Fruit fly (Drosophila melanogaster) whole organism, embryonic: ENCODE data around the gene PGRP-SD.
A peak's percentile ranks its signal among the peaks of the same experiment; 100 is the strongest.

Source experiments
- Adf1 ChIP-seq: fragments of 200-800 bp; sonication (Bioruptor generic); IDR thresholded peaks from 2 replicates; pipeline ENCODE4 v1.3.6; 2022; ENCODE audit warnings: missing biosample characterization, missing genetic modification characterization
- CG10274 ChIP-seq: fragments of 200-800 bp; sonication (Bioruptor generic); optimal IDR thresholded peaks from 3 replicates; lab custom pipeline; 2017; ENCODE audit warnings: missing biosample characterization, mild to moderate bottlenecking, missing genetic modification characterization
- CG12219 ChIP-seq: fragments of 200-800 bp; sonication (Bioruptor generic); optimal IDR thresholded peaks from 3 replicates; lab custom pipeline; 2018; ENCODE audit warnings: missing biosample characterization, mild to moderate bottlenecking, missing genetic modification characterization
- CG12659 ChIP-seq: fragments of 200-800 bp; sonication (Bioruptor generic); optimal IDR thresholded peaks from 3 replicates; lab custom pipeline; 2017; ENCODE audit warnings: mild to moderate bottlenecking, missing biosample characterization, missing genetic modification reagents, missing genetic modification characterization
- CG15073 ChIP-seq: fragments of 200-800 bp; sonication (Bioruptor generic); optimal IDR thresholded peaks from 2 replicates; lab custom pipeline; 2016; ENCODE audit warnings: missing biosample characterization, missing genetic modification characterization
- CG15696 ChIP-seq: fragments of 200-800 bp; sonication (Bioruptor generic); optimal IDR thresholded peaks from 2 replicates; lab custom pipeline; 2019; ENCODE audit warnings: missing biosample characterization, mild to moderate bottlenecking, missing genetic modification characterization, moderate library complexity
- CG16815 ChIP-seq: fragments of 200-800 bp; sonication (Bioruptor generic); optimal IDR thresholded peaks from 3 replicates; lab custom pipeline; 2017; ENCODE audit warnings: missing biosample characterization, mild to moderate bottlenecking, missing genetic modification characterization
- CG18262 ChIP-seq: fragments of 200-800 bp; optimal IDR thresholded peaks from 3 replicates; lab custom pipeline; 2019; ENCODE audit warnings: missing biosample characterization, mild to moderate bottlenecking, missing genetic modification characterization, moderate library complexity
- CG2202 ChIP-seq: fragments of 200-800 bp; sonication (Bioruptor generic); optimal IDR thresholded peaks from 2 replicates; lab custom pipeline; 2018; ENCODE audit warnings: missing biosample characterization, mild to moderate bottlenecking, missing genetic modification characterization
- CG30431 ChIP-seq: fragments of 200-800 bp; sonication (Bioruptor generic); optimal IDR thresholded peaks from 2 replicates; lab custom pipeline; 2017; ENCODE audit warnings: missing biosample characterization, missing genetic modification characterization
- CG6175 ChIP-seq: fragments of 200-800 bp; sonication (Bioruptor generic); IDR thresholded peaks from 3 replicates; pipeline ENCODE4 v1.3.6; 2022; ENCODE audit warnings: missing biosample characterization, missing genetic modification characterization
- CG6272 ChIP-seq: fragments of 200-800 bp; sonication (Bioruptor generic); IDR thresholded peaks from 2 replicates; pipeline ENCODE4 v1.3.6; 2022; ENCODE audit warnings: missing biosample characterization, missing genetic modification characterization
- CG7372 ChIP-seq: fragments of 200-800 bp; sonication (Bioruptor generic); IDR thresholded peaks from 2 replicates; pipeline ENCODE4 v1.3.6; 2022; ENCODE audit warnings: missing biosample characterization, missing genetic modification characterization
- CG7839 ChIP-seq: fragments of 200-800 bp; sonication (Bioruptor generic); optimal IDR thresholded peaks from 3 replicates; lab custom pipeline; 2018; ENCODE audit warnings: missing biosample characterization, mild to moderate bottlenecking, missing genetic modification characterization, moderate library complexity
- CG8089 ChIP-seq: fragments of 200-800 bp; sonication (Bioruptor generic); optimal IDR thresholded peaks from 3 replicates; lab custom pipeline; 2016; ENCODE audit warnings: missing biosample characterization, missing genetic modification characterization
- CG8924 ChIP-seq: fragments of 200-800 bp; optimal IDR thresholded peaks from 3 replicates; lab custom pipeline; 2019; ENCODE audit warnings: missing biosample characterization, mild to moderate bottlenecking, missing genetic modification characterization, moderate library complexity
- CoRest ChIP-seq: fragments of 200-800 bp; sonication (Bioruptor generic); optimal IDR thresholded peaks from 3 replicates; lab custom pipeline; 2018; ENCODE audit warnings: missing biosample characterization, mild to moderate bottlenecking, missing genetic modification characterization, moderate library complexity
- Fer3 ChIP-seq: fragments of 200-800 bp; sonication (Bioruptor generic); optimal IDR thresholded peaks from 2 replicates; lab custom pipeline; 2018; ENCODE audit warnings: missing biosample characterization, mild to moderate bottlenecking, missing genetic modification characterization, moderate library complexity
- HLHmδ ChIP-seq: fragments of 200-800 bp; sonication (Bioruptor generic); optimal IDR thresholded peaks from 2 replicates; lab custom pipeline; 2018; ENCODE audit warnings: missing biosample characterization, mild to moderate bottlenecking, missing genetic modification characterization, moderate library complexity
- Hr51 ChIP-seq, 2 experiments: fragments of 200-800 bp; sonication (Bioruptor generic); optimal IDR thresholded peaks; 2 replicates in 1 of 2; 3 replicates in 1 of 2; lab custom pipeline; 2016 to 2018; ENCODE audit warnings: missing biosample characterization in 2 of 2, missing genetic modification characterization in 2 of 2, mild to moderate bottlenecking in 1 of 2, moderate library complexity in 1 of 2
- Hsf ChIP-seq: fragments of 200-800 bp; sonication (Bioruptor generic); optimal IDR thresholded peaks from 3 replicates; lab custom pipeline; 2016; ENCODE audit warnings: missing biosample characterization, missing genetic modification characterization
- Med ChIP-seq: fragments of 200-800 bp; sonication (Bioruptor generic); peaks from one replicate; lab custom pipeline; 2016; ENCODE audit warnings: missing biosample characterization, missing genetic modification characterization, mild to moderate bottlenecking, inconsistent platforms, moderate library complexity
- NC2β ChIP-seq: fragments of 200-800 bp; sonication (Bioruptor generic); optimal IDR thresholded peaks from 2 replicates; lab custom pipeline; 2016; ENCODE audit warnings: missing biosample characterization, missing genetic modification characterization
- Nf-YB ChIP-seq: fragments of 200-800 bp; sonication (Bioruptor generic); optimal IDR thresholded peaks from 3 replicates; lab custom pipeline; 2019; ENCODE audit warnings: missing biosample characterization, mild to moderate bottlenecking, missing genetic modification characterization, moderate library complexity
- Pdp1 ChIP-seq, 2 experiments: fragments of 200-800 bp; sonication (Bioruptor generic); optimal IDR thresholded peaks; 3 replicates each; lab custom pipeline; 2016; ENCODE audit warnings: missing biosample characterization in 2 of 2, missing genetic modification characterization in 2 of 2, mild to moderate bottlenecking in 1 of 2, moderate library complexity in 1 of 2
- TFAM ChIP-seq: fragments of 200-800 bp; sonication (Bioruptor generic); optimal IDR thresholded peaks from 2 replicates; lab custom pipeline; 2017; ENCODE audit warnings: missing biosample characterization, missing genetic modification characterization, inconsistent platforms
- Taf1 ChIP-seq: fragments of 200-800 bp; sonication (Bioruptor generic); IDR thresholded peaks from 2 replicates; pipeline ENCODE4 v1.3.6; 2022; ENCODE audit warnings: missing biosample characterization, missing genetic modification characterization
- Xbp1 ChIP-seq: fragments of 200-800 bp; sonication (Bioruptor generic); optimal IDR thresholded peaks from 3 replicates; lab custom pipeline; 2016; ENCODE audit warnings: missing biosample characterization, mild to moderate bottlenecking, missing genetic modification characterization
- bab2 ChIP-seq: fragments of 200-800 bp; sonication (Bioruptor generic); optimal IDR thresholded peaks from 2 replicates; lab custom pipeline; 2016; ENCODE audit warnings: missing biosample characterization, missing genetic modification characterization
- chif ChIP-seq, 2 experiments: fragments of 200-800 bp; sonication (Bioruptor generic); optimal IDR thresholded peaks; 3 replicates each; lab custom pipeline; 2016; ENCODE audit warnings: missing biosample characterization in 2 of 2, missing genetic modification characterization in 2 of 2
- danr ChIP-seq: fragments of 200-800 bp; sonication (Bioruptor generic); IDR thresholded peaks from 2 replicates; pipeline ENCODE4 v1.3.6; 2022; ENCODE audit warnings: missing biosample characterization, missing genetic modification characterization
- gce ChIP-seq: fragments of 200-800 bp; sonication (Bioruptor generic); IDR thresholded peaks from 3 replicates; pipeline ENCODE4 v1.3.6; 2022; ENCODE audit warnings: missing biosample characterization, missing genetic modification characterization
- grau ChIP-seq: fragments of 200-800 bp; optimal IDR thresholded peaks from 3 replicates; lab custom pipeline; 2019; ENCODE audit warnings: missing biosample characterization, mild to moderate bottlenecking, missing genetic modification characterization, moderate library complexity
- hkb ChIP-seq, 2 experiments: fragments of 200-800 bp in 1 of 2; fragments of >200 bp in 1 of 2; sonication (Bioruptor generic) in 1 of 2; IDR thresholded peaks in 1 of 2; optimal IDR thresholded peaks in 1 of 2; 2 replicates each; pipeline versions ENCODE4 v1.3.6 to Lab custom; 2017 to 2022; ENCODE audit warnings: missing biosample characterization in 1 of 2, missing genetic modification characterization in 1 of 2
- lab ChIP-seq: fragments of 200-800 bp; sonication (Bioruptor generic); optimal IDR thresholded peaks from 3 replicates; lab custom pipeline; 2017; ENCODE audit warnings: missing biosample characterization, missing genetic modification characterization, mild to moderate bottlenecking, moderate library complexity, missing genetic modification reagents
- lbe ChIP-seq: fragments of 200-800 bp; sonication (Bioruptor generic); optimal IDR thresholded peaks from 2 replicates; lab custom pipeline; 2016; ENCODE audit warnings: missing biosample characterization, mild to moderate bottlenecking, missing genetic modification characterization
- lilli ChIP-seq: fragments of 200-800 bp; sonication (Bioruptor generic); optimal IDR thresholded peaks from 3 replicates; lab custom pipeline; 2016; ENCODE audit warnings: missing biosample characterization, missing genetic modification characterization
- lov ChIP-seq, 2 experiments: fragments of 200-800 bp in 1 of 2; fragments of >200 bp in 1 of 2; sonication (Bioruptor generic) in 1 of 2; IDR thresholded peaks in 1 of 2; optimal IDR thresholded peaks in 1 of 2; 2 replicates in 1 of 2; 3 replicates in 1 of 2; pipeline versions ENCODE4 v1.3.6 to Lab custom; 2017 to 2022; ENCODE audit warnings: missing biosample characterization in 1 of 2, missing genetic modification characterization in 1 of 2
- phol ChIP-seq: fragments of 200-800 bp; sonication (Bioruptor generic); optimal IDR thresholded peaks from 3 replicates; lab custom pipeline; 2018; ENCODE audit warnings: missing biosample characterization, mild to moderate bottlenecking, missing genetic modification characterization, moderate library complexity
- pnt ChIP-seq: fragments of 200-800 bp; sonication (Bioruptor generic); optimal IDR thresholded peaks from 3 replicates; lab custom pipeline; 2016; ENCODE audit warnings: missing biosample characterization, missing genetic modification characterization
- ro ChIP-seq: fragments of 200-800 bp; sonication (Bioruptor generic); IDR thresholded peaks from 2 replicates; pipeline ENCODE4 v1.3.6; 2022; ENCODE audit warnings: missing biosample characterization, missing genetic modification characterization
- sisA ChIP-seq: fragments of 200-800 bp; sonication (Bioruptor generic); IDR thresholded peaks from 2 replicates; pipeline ENCODE4 v1.3.6; 2022; ENCODE audit warnings: missing biosample characterization, missing genetic modification characterization
- slbo ChIP-seq: fragments of 200-800 bp; sonication (Bioruptor generic); IDR thresholded peaks from 2 replicates; pipeline ENCODE4 v1.3.6; 2022; ENCODE audit warnings: missing biosample characterization, missing genetic modification characterization
- sob ChIP-seq: fragments of 200-800 bp; sonication (Bioruptor generic); IDR thresholded peaks from 2 replicates; pipeline ENCODE4 v1.3.6; 2022; ENCODE audit warnings: missing biosample characterization, missing genetic modification characterization
- tin ChIP-seq: fragments of 200-800 bp; sonication (Bioruptor generic); optimal IDR thresholded peaks from 3 replicates; lab custom pipeline; 2016; ENCODE audit warnings: missing biosample characterization, missing genetic modification characterization
- toy ChIP-seq: fragments of 200-800 bp; sonication (Bioruptor generic); IDR thresholded peaks from 2 replicates; pipeline ENCODE4 v1.3.6; 2022; ENCODE audit warnings: missing biosample characterization, missing genetic modification characterization
- usp ChIP-seq: fragments of >200 bp; optimal IDR thresholded peaks from 2 replicates; lab custom pipeline; 2017; ENCODE audit warnings: missing biosample characterization, missing genetic modification characterization
- zf30C ChIP-seq: fragments of 200-800 bp; sonication (Bioruptor generic); optimal IDR thresholded peaks from 3 replicates; lab custom pipeline; 2018; ENCODE audit warnings: missing biosample characterization, mild to moderate bottlenecking, missing genetic modification characterization
- zfh1 ChIP-seq: fragments of 200-800 bp; sonication (Bioruptor generic); IDR thresholded peaks from 3 replicates; pipeline ENCODE4 v1.3.6; 2022; ENCODE audit warnings: missing biosample characterization, missing genetic modification characterization

PGRP-SD gene

dm6 chr3L:7614226-7614625 lies 36.8 kb upstream of the PGRP-SD start (continued):
- TF ChIP-seq CG12219 = peak; percentile 17
- peak; percentile 32; the same call in 1 of the 3 replicates for TF ChIP-seq gce (GFP tag; lab: Robert Waterston, UW)
- no peak for TF ChIP-seq CG6272 (GFP tag; lab: Robert Waterston, UW)
- no peak for TF ChIP-seq CG10274
- peak; percentile 56 for TF ChIP-seq CG7839 (tag; lab: Kevin White, UChicago)
- peak; percentile 27 for TF ChIP-seq lilli (GFP tag; lab: Kevin White, UChicago)
- no peak for TF ChIP-seq TFAM (GFP tag; lab: Kevin White, UChicago)
- TF ChIP-seq CG8089 (GFP tag; lab: Kevin White, UChicago) = peak; percentile 16
- TF ChIP-seq pnt = peak; percentile 25
- TF ChIP-seq zf30C (GFP tag; lab: Kevin White, UChicago) = peak; percentile 5
- TF ChIP-seq ro (GFP tag; lab: Robert Waterston, UW) = no peak
- peak; percentile 34 for TF ChIP-seq Hsf (GFP tag; lab: Kevin White, UChicago)
- no peak for TF ChIP-seq Adf1 (GFP tag; lab: Robert Waterston, UW)
- peak; percentile 82 for TF ChIP-seq Med (GFP tag; lab: Kevin White, UChicago)
- TF ChIP-seq lab (GFP tag; lab: Kevin White, UChicago) = peak; percentile 45
- TF ChIP-seq chif (GFP tag; optimal IDR thresholded peaks at IDR 0.05; lab: Kevin White, UChicago) = peak; percentile 30 to 46
- TF ChIP-seq hkb (optimal IDR thresholded peaks at IDR 0.05; lab: Kevin White, UChicago) = no peak
- TF ChIP-seq hkb (GFP tag; IDR thresholded peaks at IDR 0.05; lab: Robert Waterston, UW) = 0 out of 2 replicates have a peak, but pooled peaks have one; percentile 24
- no peak for TF ChIP-seq CG15073 (GFP tag; lab: Kevin White, UChicago)
- TF ChIP-seq sisA (GFP tag; lab: Robert Waterston, UW) = peak; percentile 51; the same call in 1 of the 2 replicates
- no peak for TF ChIP-seq usp (GFP tag; lab: Kevin White, UChicago)
- TF ChIP-seq grau (tag; lab: Kevin White, UChicago) = peak; percentile 35
- peak; percentile 12 for TF ChIP-seq CG16815 (GFP tag; lab: Kevin White, UChicago)
- 0 out of 2 replicates have a peak, but pooled peaks have one; percentile 15 for TF ChIP-seq danr (GFP tag; lab: Robert Waterston, UW)
- TF ChIP-seq Taf1 (GFP tag; lab: Robert Waterston, UW) = no peak
- peak; percentile 33 for TF ChIP-seq CG18262 (tag; lab: Kevin White, UChicago)
- TF ChIP-seq phol = peak; percentile 56
- TF ChIP-seq CG12659 (GFP tag; lab: Kevin White, UChicago) = peak; percentile 3
- TF ChIP-seq bab2 = peak; percentile 36
- peak; percentile 0 for TF ChIP-seq CG8924
- peak; percentile 43 for TF ChIP-seq Xbp1 (GFP tag; lab: Kevin White, UChicago)
- peak; percentile 54 for TF ChIP-seq tin (GFP tag; lab: Kevin White, UChicago)
- TF ChIP-seq Hr51 (GFP tag; optimal IDR thresholded peaks at IDR 0.05; lab: Kevin White, UChicago) = peak in 1 of 2 experiments; percentile 51
- no peak for TF ChIP-seq lov (optimal IDR thresholded peaks at IDR 0.05; lab: Kevin White, UChicago)
- no peak for TF ChIP-seq lov (GFP tag; IDR thresholded peaks at IDR 0.05; lab: Robert Waterston, UW)
- peak; percentile 58; the same call in 1 of the 2 replicates for TF ChIP-seq CG7372 (GFP tag; lab: Robert Waterston, UW)
- no peak for TF ChIP-seq toy (GFP tag; lab: Robert Waterston, UW)
- TF ChIP-seq lbe (GFP tag; lab: Kevin White, UChicago) = peak; percentile 55
- TF ChIP-seq Nf-YB = no peak
- no peak; the same call in 1 of the 2 replicates for TF ChIP-seq sob (GFP tag; lab: Robert Waterston, UW)
- TF ChIP-seq Pdp1 (GFP tag; optimal IDR thresholded peaks at IDR 0.05; lab: Kevin White, UChicago) = peak; percentile 39 to 65
- peak; percentile 57; the same call in 1 of the 3 replicates for TF ChIP-seq zfh1 (GFP tag; lab: Robert Waterston, UW)
- no peak for TF ChIP-seq CG2202
- TF ChIP-seq CG6175 = peak; percentile 54; the same call in 1 of the 3 replicates
- peak; percentile 17 for TF ChIP-seq Fer3 (tag; lab: Kevin White, UChicago)
- TF ChIP-seq CoRest = peak; percentile 50
- TF ChIP-seq slbo = peak; percentile 58; the same call in 1 of the 2 replicates
- TF ChIP-seq HLHmδ (GFP tag; lab: Kevin White, UChicago) = no peak
- TF ChIP-seq CG30431 (GFP tag; lab: Kevin White, UChicago) = peak; percentile 9
- TF ChIP-seq NC2β (GFP tag; lab: Kevin White, UChicago) = peak; percentile 13
- peak; percentile 30 for TF ChIP-seq CG15696 (tag; lab: Kevin White, UChicago)
